Fruit fly (Drosophila melanogaster) Kc167 (cell line): ENCODE results near the gene CG15865.

Experiments used
- Myc ChIP-seq: fragments of >200 bp; optimal IDR thresholded peaks from 2 replicates; lab custom pipeline; 2017; ENCODE audit warnings: missing external identifiers
- Sin3A ChIP-seq: fragments of >200 bp; optimal IDR thresholded peaks from 2 replicates; lab custom pipeline; 2018; ENCODE audit warnings: missing external identifiers
- h ChIP-seq: fragments of >200 bp; optimal IDR thresholded peaks from 3 replicates; lab custom pipeline; 2018; ENCODE audit warnings: missing external identifiers
- insv ChIP-seq: fragments of >200 bp; optimal IDR thresholded peaks from 3 replicates; lab custom pipeline; 2018; ENCODE audit warnings: missing external identifiers
- psq ChIP-seq: fragments of >200 bp; optimal IDR thresholded peaks from 2 replicates; lab custom pipeline; 2017; ENCODE audit warnings: missing external identifiers
- ttk ChIP-seq: sonication (Bioruptor generic); optimal IDR thresholded peaks from 2 replicates; lab custom pipeline; 2017; ENCODE audit warnings: missing external identifiers

CG15865 gene

dm6 chrX:16693805-16694387 is 29.6 kb upstream of the CG15865 start:
- TF ChIP-seq Sin3A (lab: Kevin White, UChicago) = no peak
- no peak for TF ChIP-seq insv (lab: Kevin White, UChicago)
- TF ChIP-seq psq = no peak
- no peak for TF ChIP-seq h (lab: Kevin White, UChicago)
- no peak for TF ChIP-seq Myc (lab: Kevin White, UChicago)
- TF ChIP-seq ttk (lab: Kevin White, UChicago) = no peak

dm6 chrX:16692325-16692724 is 28.1 kb upstream of the CG15865 start:
- TF ChIP-seq Myc (lab: Kevin White, UChicago) (no peak), ttk (lab: Kevin White, UChicago) (no peak), h (lab: Kevin White, UChicago) (no peak), insv (lab: Kevin White, UChicago) (no peak), psq (no peak), Sin3A (lab: Kevin White, UChicago) (no peak)

DNA sequence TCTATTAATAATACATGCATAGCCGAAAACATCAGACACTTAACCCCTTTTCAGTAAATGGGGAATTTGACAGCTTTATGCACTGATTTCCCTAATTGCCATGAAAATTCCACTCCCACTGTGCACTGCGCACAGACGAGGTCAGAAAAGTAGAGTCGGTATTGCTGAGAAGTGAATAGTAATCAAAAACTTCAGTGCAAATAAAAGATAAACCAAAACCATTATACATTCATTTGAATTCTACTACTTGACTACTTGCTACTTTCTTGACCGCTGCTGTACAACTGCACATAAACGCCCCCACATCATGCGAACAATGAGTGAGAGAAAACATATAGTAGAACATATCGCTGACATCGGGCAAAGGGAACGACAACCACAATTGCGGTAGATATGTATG is 27.2 kb upstream of the CG15865 start:
- TF ChIP-seq h (lab: Kevin White, UChicago) (no peak), Sin3A (lab: Kevin White, UChicago) (no peak), ttk (lab: Kevin White, UChicago) (no peak), insv (lab: Kevin White, UChicago) (no peak), Myc (lab: Kevin White, UChicago) (no peak), psq (no peak)

dm6 chrX:16690499-16690898 is 26.2 kb upstream of the CG15865 start:
- no peak for TF ChIP-seq Myc (lab: Kevin White, UChicago)
- no peak for TF ChIP-seq h (lab: Kevin White, UChicago)
- no peak for TF ChIP-seq insv (lab: Kevin White, UChicago)

- TF ChIP-seq Myc (lab: Kevin White, UChicago) = no peak
Observed at dm6 chrX:16689966-16690365, 25.7 kb upstream of the CG15865 start.

DNA sequence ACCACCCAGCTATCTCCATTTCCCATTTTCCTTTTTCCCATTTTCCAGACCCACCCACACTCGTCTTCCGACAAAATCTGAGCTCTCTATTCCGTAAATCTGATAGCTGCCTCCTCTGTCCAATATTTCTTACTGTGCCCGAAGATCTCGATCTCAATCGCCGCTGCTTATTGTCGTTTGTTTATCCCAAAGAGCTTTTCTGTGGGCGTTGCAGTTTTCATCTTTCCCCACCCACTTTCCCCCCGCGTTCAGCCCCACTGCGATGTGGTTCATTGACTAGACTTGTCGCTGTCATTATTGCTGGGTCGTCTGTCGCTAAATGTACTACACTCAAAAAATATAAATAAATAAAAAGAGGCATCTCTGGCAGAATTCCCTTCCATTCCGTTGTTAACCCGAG is 25.1 kb upstream of the CG15865 start:
- TF ChIP-seq h (lab: Kevin White, UChicago) (no peak), psq (no peak), Sin3A (lab: Kevin White, UChicago) (no peak), Myc (lab: Kevin White, UChicago) (no peak), insv (lab: Kevin White, UChicago) (no peak), ttk (lab: Kevin White, UChicago) (no peak)

DNA sequence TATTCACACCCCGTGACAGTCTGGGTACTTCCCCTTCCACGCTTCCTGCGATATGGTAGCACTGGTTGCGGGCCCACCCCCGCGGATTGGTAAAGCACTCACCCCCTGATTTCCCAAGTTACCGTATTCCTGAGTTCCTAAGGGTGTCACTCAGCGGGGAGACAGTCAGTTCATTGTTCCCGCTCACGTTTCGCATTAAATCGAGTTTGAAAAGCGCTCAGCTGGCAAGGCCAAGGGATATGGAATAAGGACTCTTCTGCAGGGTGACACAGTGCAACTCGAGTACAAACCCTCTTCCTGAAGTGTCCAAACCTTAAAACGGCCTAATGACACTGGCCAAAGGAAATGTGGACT is 23.8 kb upstream of the CG15865 start:
- TF ChIP-seq Myc (lab: Kevin White, UChicago) (no peak), Sin3A (lab: Kevin White, UChicago) (no peak), insv (lab: Kevin White, UChicago) (no peak), ttk (lab: Kevin White, UChicago) (no peak), psq (no peak), h (lab: Kevin White, UChicago) (no peak)

dm6 chrX:16687400-16688105 is 23.3 kb upstream of the CG15865 start:
- TF ChIP-seq h (lab: Kevin White, UChicago) (no peak), psq (no peak), insv (lab: Kevin White, UChicago) (no peak), Sin3A (lab: Kevin White, UChicago) (no peak)

dm6 chrX:16683765-16684164 is 19.5 kb upstream of the CG15865 start, which contains the start of gene Axs:
TSS of gene Axs (minus strand) at chrX:16683895.
- TF ChIP-seq psq (no peak), h (lab: Kevin White, UChicago) (no peak), Sin3A (lab: Kevin White, UChicago) (no peak), Myc (lab: Kevin White, UChicago) (no peak)

DNA sequence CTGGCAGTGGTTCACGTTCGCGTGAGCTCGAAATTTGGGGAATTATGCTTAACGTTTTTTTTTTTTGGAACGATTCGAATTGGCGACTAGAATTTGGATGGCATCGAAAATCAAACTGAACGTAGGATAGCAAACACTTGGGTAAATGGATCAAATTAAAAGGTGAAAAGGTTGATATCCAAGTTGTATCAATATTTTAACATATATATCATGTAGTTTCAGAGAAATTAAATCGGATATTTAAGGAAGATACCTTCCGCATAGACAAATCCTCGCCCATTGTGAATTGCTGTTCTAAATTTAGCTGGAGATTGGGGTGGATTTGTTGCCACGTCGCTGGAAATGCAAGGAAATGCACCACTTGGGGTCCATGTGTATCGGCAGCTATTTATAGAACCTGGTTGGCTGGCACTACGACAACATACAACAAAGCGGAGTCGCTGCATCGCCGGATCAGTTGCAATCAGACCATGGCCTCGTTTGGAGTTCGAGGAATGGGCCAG is 14.6 kb upstream of the CG15865 start, which contains the start of the genes CG13010 and sing:
TSS of gene CG13010 (minus strand) at position 101 of the 503 bp plus-strand sequence.
TSS of gene sing (plus strand) at position 453 of the 503 bp plus-strand sequence.
- TF ChIP-seq psq (no peak), Myc (lab: Kevin White, UChicago) (no peak), ttk (lab: Kevin White, UChicago) (no peak), h (lab: Kevin White, UChicago) (no peak), Sin3A (lab: Kevin White, UChicago) (no peak), insv (lab: Kevin White, UChicago) (no peak)

DNA sequence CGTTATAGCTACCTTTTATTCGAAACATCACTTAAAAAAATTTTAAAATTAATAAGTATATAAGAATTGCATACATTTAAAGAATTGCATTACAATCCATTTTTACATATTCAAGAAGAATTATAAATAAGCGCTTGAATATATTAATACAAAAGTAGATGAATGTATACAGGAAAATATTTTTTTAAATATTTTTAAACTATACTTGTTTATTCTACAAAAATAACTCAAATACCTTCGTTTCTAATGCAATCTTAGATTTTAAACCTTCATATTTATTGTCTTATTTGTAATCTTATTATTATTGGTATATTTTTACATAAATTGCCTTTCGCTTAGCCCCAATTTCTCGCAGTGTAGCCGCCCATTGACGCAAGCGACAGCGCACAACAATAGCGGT is 12.9 kb upstream of the CG15865 start:
- TF ChIP-seq h (lab: Kevin White, UChicago) = no peak
- no peak for TF ChIP-seq psq
- TF ChIP-seq ttk (lab: Kevin White, UChicago) = no peak
- no peak for TF ChIP-seq insv (lab: Kevin White, UChicago)
- no peak for TF ChIP-seq Sin3A (lab: Kevin White, UChicago)
- no peak for TF ChIP-seq Myc (lab: Kevin White, UChicago)

- TF ChIP-seq h (lab: Kevin White, UChicago) (no peak), psq (no peak), insv (lab: Kevin White, UChicago) (no peak), ttk (lab: Kevin White, UChicago) (no peak)
Observed at dm6 chrX:16676653-16677052, 12.4 kb upstream of the CG15865 start, which contains the start of gene CG13012. TSS of gene CG13012 (minus strand) at chrX:16676753.
